Fruit fly (Drosophila melanogaster): Measurements from ENCODE around the gene CG43773.

DNA sequence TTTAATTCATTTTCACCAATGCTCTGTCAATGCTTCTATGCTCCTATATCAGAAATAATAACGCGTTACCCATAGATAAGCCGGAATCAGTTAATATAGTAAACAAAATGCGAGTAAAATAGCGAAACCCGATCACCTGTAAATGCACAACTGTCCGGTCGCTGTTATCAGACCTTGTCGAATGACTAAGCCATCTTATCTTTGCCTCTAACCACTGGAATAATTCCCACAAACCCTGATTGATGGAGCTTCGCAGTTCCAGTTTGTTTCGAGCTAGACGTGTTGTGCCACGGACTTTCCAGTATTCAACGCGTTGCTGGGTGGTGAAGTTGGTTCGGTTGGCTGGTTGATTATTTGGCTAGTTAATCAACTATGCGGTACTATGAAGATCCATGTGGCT lies 2.8 kb upstream of the CG43773 start, which contains the start of gene CG15422:
- no peak for TF ChIP-seq zf30C (GFP tag; optimal IDR thresholded peaks at IDR 0.05)
- TF ChIP-seq CG8924 (tag; optimal IDR thresholded peaks at IDR 0.05) = no peak
- no peak for TF ChIP-seq CG11456 (GFP tag; IDR thresholded peaks at IDR 0.05)
- no peak for TF ChIP-seq MBD-R2 (GFP tag; IDR thresholded peaks at IDR 0.05)
- TF ChIP-seq ci (GFP tag; IDR thresholded peaks at IDR 0.05) = no peak
- no peak for TF ChIP-seq H15 (GFP tag; IDR thresholded peaks at IDR 0.05)
- no peak for TF ChIP-seq en (GFP tag; optimal IDR thresholded peaks at IDR 0.05)
- no peak for TF ChIP-seq p53 (GFP tag; optimal IDR thresholded peaks at IDR 0.05)
- TF ChIP-seq Adf1 (GFP tag; IDR thresholded peaks at IDR 0.05) = no peak
- no peak for TF ChIP-seq wdn (GFP tag; IDR thresholded peaks at IDR 0.05)

Measured in whole organism, embryonic.